Fruit fly (Drosophila melanogaster): ENCODE data around the gene CG43725.

CG43725 gene

dm6 chr2L:11065932-11066823 is 9.1 kb upstream of the CG43725 start (continued):
- TF ChIP-seq D (optimal IDR thresholded peaks at IDR 0.05) (no peak), D (GFP tag; optimal IDR thresholded peaks at IDR 0.05) (no peak), CG31441 (GFP tag; IDR thresholded peaks at IDR 0.05) (no peak), gcm (GFP tag; optimal IDR thresholded peaks at IDR 0.05) (no peak), tio (GFP tag; optimal IDR thresholded peaks at IDR 0.05) (peak; percentile 39), Med (GFP tag) (peak; percentile 82), ato (GFP tag; IDR thresholded peaks at IDR 0.05; ENCODE audit: partially characterized antibody) (no peak), eyg (GFP tag; optimal IDR thresholded peaks at IDR 0.05) (no peak), zen (tag; optimal IDR thresholded peaks at IDR 0.05) (no peak), sd (tag; optimal IDR thresholded peaks at IDR 0.05) (peak; percentile 51), Dbx (GFP tag; IDR thresholded peaks at IDR 0.05) (no peak), Tbp (GFP tag; optimal IDR thresholded peaks at IDR 0.05) (no peak), CG12155 (GFP tag; optimal IDR thresholded peaks at IDR 0.05) (no peak), CG7786 (GFP tag; optimal IDR thresholded peaks at IDR 0.05) (peak; percentile 19), CG3726 (GFP tag; IDR thresholded peaks at IDR 0.05) (no peak), Xrp1 (GFP tag; IDR thresholded peaks at IDR 0.05) (no peak), ind (GFP tag; optimal IDR thresholded peaks at IDR 0.05) (peak; percentile 46), bab2 (GFP tag; optimal IDR thresholded peaks at IDR 0.05) (no peak), CG3281 (GFP tag; optimal IDR thresholded peaks at IDR 0.05) (peak; percentile 34), CG11247 (GFP tag; IDR thresholded peaks at IDR 0.05) (no peak), gem (tag; optimal IDR thresholded peaks at IDR 0.05) (peak; percentile 49), Oli (tag; optimal IDR thresholded peaks at IDR 0.05) (peak; percentile 13), az2 (GFP tag; optimal IDR thresholded peaks at IDR 0.05) (peak; percentile 4), slou (GFP tag; optimal IDR thresholded peaks at IDR 0.05) (no peak), CG3065 (GFP tag; optimal IDR thresholded peaks at IDR 0.05) (no peak), run (tag; optimal IDR thresholded peaks at IDR 0.05) (no peak), HLH54F (GFP tag; optimal IDR thresholded peaks at IDR 0.05) (peak; percentile 48), Dad (GFP tag; optimal IDR thresholded peaks at IDR 0.05) (no peak), mam (GFP tag; optimal IDR thresholded peaks at IDR 0.05) (peak; percentile 33), Blimp-1 (GFP tag; optimal IDR thresholded peaks at IDR 0.05) (peak; percentile 5), otp (GFP tag; IDR thresholded peaks at IDR 0.05) (no peak), lilli (GFP tag; optimal IDR thresholded peaks at IDR 0.05) (peak; percentile 50), CG3838 (GFP tag; optimal IDR thresholded peaks at IDR 0.05) (no peak), salm (tag; optimal IDR thresholded peaks at IDR 0.05) (no peak), CG18764 (GFP tag; optimal IDR thresholded peaks at IDR 0.05) (no peak), NC2β (GFP tag; optimal IDR thresholded peaks at IDR 0.05) (no peak), nau (GFP tag; optimal IDR thresholded peaks at IDR 0.05) (no peak), CHES-1-like (GFP tag; optimal IDR thresholded peaks at IDR 0.05) (no peak), oc (tag; optimal IDR thresholded peaks at IDR 0.05) (no peak), crol (GFP tag; IDR thresholded peaks at IDR 0.05) (peak; percentile 65), CG18619 (GFP tag; optimal IDR thresholded peaks at IDR 0.05) (no peak), wdn (GFP tag; IDR thresholded peaks at IDR 0.05) (no peak), slbo (GFP tag; IDR thresholded peaks at IDR 0.05) (peak; percentile 11; the same call in 1 of the 2 replicates), CG3407 (GFP tag; optimal IDR thresholded peaks at IDR 0.05) (no peak), Dek (tag; optimal IDR thresholded peaks at IDR 0.05) (no peak), ken (GFP tag; IDR thresholded peaks at IDR 0.05) (no peak), CG9727 (GFP tag; optimal IDR thresholded peaks at IDR 0.05) (no peak), luna (GFP tag; optimal IDR thresholded peaks at IDR 0.05) (no peak), dmrt11E (tag; optimal IDR thresholded peaks at IDR 0.05) (no peak), CG31388 (GFP tag; optimal IDR thresholded peaks at IDR 0.05) (no peak), CG3847 (GFP tag; IDR thresholded peaks at IDR 0.05) (no peak)
